Fruit fly (Drosophila melanogaster): ENCODE results near the gene sty.

Gene sty

DNA sequence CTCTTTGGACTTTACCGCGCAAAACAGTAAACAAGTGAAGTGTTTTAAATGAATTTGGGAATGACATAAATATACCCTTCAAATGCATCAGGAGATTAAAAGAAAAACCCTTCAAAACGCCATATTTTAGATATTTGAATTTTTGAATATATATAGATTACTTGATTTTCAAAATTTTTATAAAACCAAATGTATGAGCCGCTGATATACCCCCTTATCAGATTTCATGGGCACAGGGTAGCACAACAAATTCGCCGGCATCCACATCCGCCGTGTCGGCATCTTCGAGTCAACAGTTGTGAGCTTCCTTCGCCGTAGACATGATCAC is 46.8 kb downstream of the sty start, which contains the start of gene Ids (continued):
- no peak for TF ChIP-seq jigr1 (GFP tag; IDR thresholded peaks at IDR 0.05)
- no peak for TF ChIP-seq TFAM (GFP tag; optimal IDR thresholded peaks at IDR 0.05)
- TF ChIP-seq Bdp1 (GFP tag; optimal IDR thresholded peaks at IDR 0.05) = no peak
- TF ChIP-seq da (GFP tag; optimal IDR thresholded peaks at IDR 0.05) = no peak
- no peak for TF ChIP-seq CG16779 (GFP tag; IDR thresholded peaks at IDR 0.05)
- no peak for TF ChIP-seq CG3838 (GFP tag; optimal IDR thresholded peaks at IDR 0.05)
- TF ChIP-seq CG10209 (GFP tag; optimal IDR thresholded peaks at IDR 0.05) = peak; percentile 61
- peak; percentile 59 for TF ChIP-seq CG18619 (GFP tag; optimal IDR thresholded peaks at IDR 0.05)
- peak; percentile 89 for TF ChIP-seq row (GFP tag; IDR thresholded peaks at IDR 0.05)
- peak; percentile 23; the same call in 1 of the 2 replicates for TF ChIP-seq dati (GFP tag; IDR thresholded peaks at IDR 0.05)
- no peak for TF ChIP-seq CG31388 (GFP tag; optimal IDR thresholded peaks at IDR 0.05)
- TF ChIP-seq CG9876 (GFP tag; optimal IDR thresholded peaks at IDR 0.05) = no peak
- TF ChIP-seq salm (tag; optimal IDR thresholded peaks at IDR 0.05) = peak; percentile 16
- TF ChIP-seq caup (GFP tag; optimal IDR thresholded peaks at IDR 0.05; ENCODE audit: severe bottlenecking) = peak; percentile 63
- peak; percentile 75 for TF ChIP-seq sob (GFP tag; IDR thresholded peaks at IDR 0.05)
- peak; percentile 26 for TF ChIP-seq CG12155 (GFP tag; optimal IDR thresholded peaks at IDR 0.05)
- 0 out of 3 replicates have a peak, but pooled peaks have one; percentile 41 for TF ChIP-seq CG2199 (GFP tag; IDR thresholded peaks at IDR 0.05)
- no peak for TF ChIP-seq CG15696 (tag; optimal IDR thresholded peaks at IDR 0.05)
- TF ChIP-seq CG8478 (optimal IDR thresholded peaks at IDR 0.05) = no peak
- peak; percentile 78 for TF ChIP-seq CG7839 (tag; optimal IDR thresholded peaks at IDR 0.05)
- TF ChIP-seq Hey (tag; optimal IDR thresholded peaks at IDR 0.05) = no peak
- no peak for TF ChIP-seq tio (GFP tag; optimal IDR thresholded peaks at IDR 0.05)
- TF ChIP-seq lbe (GFP tag; optimal IDR thresholded peaks at IDR 0.05) = peak; percentile 27
- no peak for TF ChIP-seq Sox100B (GFP tag; optimal IDR thresholded peaks at IDR 0.05)
- peak; percentile 58 for TF ChIP-seq Chrac-16 (GFP tag; optimal IDR thresholded peaks at IDR 0.05)
- peak; percentile 28 for TF ChIP-seq tap (tag; optimal IDR thresholded peaks at IDR 0.05)
- no peak for TF ChIP-seq Elba2 (GFP tag; optimal IDR thresholded peaks at IDR 0.05)
- peak; percentile 55 for TF ChIP-seq Abd-B (GFP tag; optimal IDR thresholded peaks at IDR 0.05)
- peak; percentile 83 for TF ChIP-seq ci (GFP tag; IDR thresholded peaks at IDR 0.05)
- TF ChIP-seq eve (GFP tag; optimal IDR thresholded peaks at IDR 0.05) = no peak
- TF ChIP-seq Bgb (GFP tag; IDR thresholded peaks at IDR 0.05; ENCODE audit: partially characterized antibody) = no peak
- TF ChIP-seq CG4360 (GFP tag; IDR thresholded peaks at IDR 0.05) = no peak
- no peak; the same call in 1 of the 2 replicates for TF ChIP-seq CG13287 (GFP tag; IDR thresholded peaks at IDR 0.05; ENCODE audit: partially characterized antibody)
- no peak for TF ChIP-seq nau (GFP tag; optimal IDR thresholded peaks at IDR 0.05)
- TF ChIP-seq Usf (GFP tag; optimal IDR thresholded peaks at IDR 0.05) = no peak
- peak; percentile 54 for TF ChIP-seq CG13775 (GFP tag; optimal IDR thresholded peaks at IDR 0.05)
- no peak for TF ChIP-seq Hr39 (optimal IDR thresholded peaks at IDR 0.05)
- no peak for TF ChIP-seq sqz (GFP tag; optimal IDR thresholded peaks at IDR 0.05)
- TF ChIP-seq CG10147 (GFP tag; optimal IDR thresholded peaks at IDR 0.05) = peak; percentile 28
- TF ChIP-seq CG5180 (GFP tag; optimal IDR thresholded peaks at IDR 0.05) = no peak
- no peak for TF ChIP-seq Opbp (GFP tag; IDR thresholded peaks at IDR 0.05; ENCODE audit: partially characterized antibody)
- TF ChIP-seq CG31365 (tag; optimal IDR thresholded peaks at IDR 0.05) = no peak
- TF ChIP-seq sisA (GFP tag; IDR thresholded peaks at IDR 0.05) = peak; percentile 67
- TF ChIP-seq CG2129 (GFP tag; IDR thresholded peaks at IDR 0.05; ENCODE audit: partially characterized antibody) = no peak
- peak; percentile 76 for TF ChIP-seq ranshi (GFP tag; IDR thresholded peaks at IDR 0.05)
- no peak for TF ChIP-seq prd (optimal IDR thresholded peaks at IDR 0.05)
- TF ChIP-seq prd (GFP tag; IDR thresholded peaks at IDR 0.05) = peak; percentile 84
- TF ChIP-seq CG2678 (tag; optimal IDR thresholded peaks at IDR 0.05) = peak; percentile 76
- TF ChIP-seq ATbp (GFP tag; optimal IDR thresholded peaks at IDR 0.05) = peak; percentile 24
- no peak for TF ChIP-seq Six4 (GFP tag; optimal IDR thresholded peaks at IDR 0.05)
- peak; percentile 62; the same call in 1 of the 2 replicates for TF ChIP-seq NFAT (GFP tag; IDR thresholded peaks at IDR 0.05)
- TF ChIP-seq Pdp1 (GFP tag; optimal IDR thresholded peaks at IDR 0.05) = peak; percentile 38 to 39
